Fruit fly (Drosophila melanogaster) whole organism, embryonic: ENCODE data around the gene CG5355.

ENCODE experiments used
- Aef1 ChIP-seq: fragments of 200-800 bp; sonication (Bioruptor generic); IDR thresholded peaks from 3 replicates; pipeline ENCODE4 v1.3.6; 2022; ENCODE audit warnings: missing biosample characterization, missing genetic modification characterization
- BEAF-32 ChIP-seq: fragments of 200-800 bp; sonication (Bioruptor generic); optimal IDR thresholded peaks from 3 replicates; lab custom pipeline; 2017; ENCODE audit warnings: missing biosample characterization, missing genetic modification characterization, mild to moderate bottlenecking, moderate library complexity, missing genetic modification reagents
- Bgb ChIP-seq: fragments of 200-800 bp; sonication (Bioruptor generic); IDR thresholded peaks from 2 replicates; pipeline ENCODE4 v1.3.6; 2022; ENCODE audit warnings: missing biosample characterization, missing genetic modification characterization; ENCODE audit not compliant: partially characterized antibody
- CG1024 ChIP-seq: fragments of 200-800 bp; sonication (Bioruptor generic); IDR thresholded peaks from 2 replicates; pipeline ENCODE4 v1.3.6; 2022; ENCODE audit warnings: missing biosample characterization, missing genetic modification characterization
- CG11695 ChIP-seq: fragments of 200-800 bp; sonication (Bioruptor generic); IDR thresholded peaks from 3 replicates; pipeline ENCODE4 v1.3.6; 2022; ENCODE audit warnings: missing biosample characterization, missing genetic modification characterization
- CG12659 ChIP-seq: fragments of 200-800 bp; sonication (Bioruptor generic); optimal IDR thresholded peaks from 3 replicates; lab custom pipeline; 2017; ENCODE audit warnings: mild to moderate bottlenecking, missing biosample characterization, missing genetic modification reagents, missing genetic modification characterization
- CG14710 ChIP-seq: fragments of 200-800 bp; sonication (Bioruptor generic); optimal IDR thresholded peaks from 3 replicates; lab custom pipeline; 2019; ENCODE audit warnings: missing biosample characterization, mild to moderate bottlenecking, missing genetic modification characterization, moderate library complexity
- CG14860 ChIP-seq: fragments of 200-800 bp; sonication (Bioruptor generic); IDR thresholded peaks from 3 replicates; pipeline ENCODE4 v1.3.6; 2022; ENCODE audit warnings: missing biosample characterization, missing genetic modification characterization; ENCODE audit not compliant: partially characterized antibody
- CG17802 ChIP-seq: fragments of 200-800 bp; sonication (Bioruptor generic); optimal IDR thresholded peaks from 2 replicates; lab custom pipeline; 2018; ENCODE audit warnings: missing biosample characterization, mild to moderate bottlenecking, missing genetic modification characterization, moderate library complexity
- CG17912 ChIP-seq: fragments of 200-800 bp; sonication (Bioruptor generic); optimal IDR thresholded peaks from 2 replicates; lab custom pipeline; 2018; ENCODE audit warnings: missing biosample characterization, mild to moderate bottlenecking, missing genetic modification characterization
- CG34224 ChIP-seq: fragments of 200-800 bp; sonication (Bioruptor generic); IDR thresholded peaks from 3 replicates; pipeline ENCODE4 v1.3.6; 2022; ENCODE audit warnings: missing biosample characterization, missing genetic modification characterization; ENCODE audit not compliant: partially characterized antibody
- CG4617 ChIP-seq: fragments of 200-800 bp; sonication (Bioruptor generic); optimal IDR thresholded peaks from 3 replicates; lab custom pipeline; 2016; ENCODE audit warnings: missing biosample characterization, missing genetic modification characterization, borderline replicate concordance
- CG6791 ChIP-seq: fragments of 200-800 bp; sonication (Bioruptor generic); IDR thresholded peaks from 3 replicates; pipeline ENCODE4 v1.3.6; 2022; ENCODE audit warnings: missing biosample characterization, missing genetic modification characterization; ENCODE audit not compliant: partially characterized antibody
- CG7963 ChIP-seq: fragments of 200-800 bp; sonication (Bioruptor generic); IDR thresholded peaks from 3 replicates; pipeline ENCODE4 v1.3.6; 2022; ENCODE audit warnings: missing biosample characterization, missing genetic modification characterization; ENCODE audit not compliant: partially characterized antibody
- Dll ChIP-seq: fragments of 200-800 bp; sonication (Bioruptor generic); IDR thresholded peaks from 4 replicates; pipeline ENCODE4 v1.3.6; 2022; ENCODE audit warnings: missing biosample characterization, missing genetic modification characterization; ENCODE audit not compliant: partially characterized antibody
- Doc3 ChIP-seq: fragments of 200-800 bp; sonication (Bioruptor generic); IDR thresholded peaks from 3 replicates; pipeline ENCODE4 v1.3.6; 2022; ENCODE audit warnings: missing biosample characterization, missing genetic modification characterization; ENCODE audit not compliant: partially characterized antibody
- Dp ChIP-seq: fragments of 200-800 bp; sonication (Bioruptor generic); optimal IDR thresholded peaks from 2 replicates; lab custom pipeline; 2018; ENCODE audit warnings: missing biosample characterization, mild to moderate bottlenecking, missing genetic modification characterization, moderate library complexity
- Dref ChIP-seq: fragments of 200-800 bp; sonication (Bioruptor generic); IDR thresholded peaks from 2 replicates; pipeline ENCODE4 v1.3.6; 2022; ENCODE audit warnings: missing biosample characterization, missing genetic modification characterization
- Drgx ChIP-seq: fragments of 200-800 bp; sonication (Bioruptor generic); IDR thresholded peaks from 2 replicates; pipeline ENCODE4 v1.3.6; 2022; ENCODE audit warnings: missing biosample characterization, missing genetic modification characterization
- ERR ChIP-seq: fragments of 200-800 bp; sonication (Bioruptor generic); optimal IDR thresholded peaks from 2 replicates; lab custom pipeline; 2016; ENCODE audit warnings: missing biosample characterization, missing genetic modification characterization
- HLH4C ChIP-seq: fragments of 200-800 bp; sonication (Bioruptor generic); IDR thresholded peaks from 3 replicates; pipeline ENCODE4 v1.3.6; 2022; ENCODE audit warnings: missing biosample characterization, missing genetic modification characterization; ENCODE audit not compliant: partially characterized antibody
- Hey ChIP-seq: fragments of 200-800 bp; sonication (Bioruptor generic); optimal IDR thresholded peaks from 3 replicates; lab custom pipeline; 2018; ENCODE audit warnings: missing biosample characterization, mild to moderate bottlenecking, missing genetic modification characterization
- HmgZ ChIP-seq: fragments of 200-800 bp; sonication (Bioruptor generic); optimal IDR thresholded peaks from 2 replicates; lab custom pipeline; 2018; ENCODE audit warnings: missing biosample characterization, mild to moderate bottlenecking, missing genetic modification characterization
- Hr3 ChIP-seq: fragments of 200-800 bp; sonication (Bioruptor generic); optimal IDR thresholded peaks from 3 replicates; lab custom pipeline; 2016; ENCODE audit warnings: missing biosample characterization, missing genetic modification characterization
- Hr78 ChIP-seq, 2 experiments: fragments of 200-800 bp in 1 of 2; fragments of >200 bp in 1 of 2; sonication (Bioruptor generic) in 1 of 2; optimal IDR thresholded peaks; 2 replicates each; lab custom pipeline; 2017 to 2019; ENCODE audit warnings: missing biosample characterization in 2 of 2, missing genetic modification characterization in 2 of 2, mild to moderate bottlenecking in 1 of 2, moderate library complexity in 1 of 2
- MBD-R2 ChIP-seq: fragments of 200-800 bp; sonication (Bioruptor generic); IDR thresholded peaks from 2 replicates; pipeline ENCODE4 v1.3.6; 2022; ENCODE audit warnings: missing biosample characterization, missing genetic modification characterization
- MESR4 ChIP-seq: fragments of 200-800 bp; sonication (Bioruptor generic); optimal IDR thresholded peaks from 2 replicates; lab custom pipeline; 2018; ENCODE audit warnings: missing biosample characterization, mild to moderate bottlenecking, missing genetic modification characterization, moderate library complexity
- Myb ChIP-seq: fragments of 200-800 bp; sonication (Bioruptor generic); optimal IDR thresholded peaks from 2 replicates; lab custom pipeline; 2016; ENCODE audit warnings: missing biosample characterization, missing genetic modification characterization
- Opbp ChIP-seq: fragments of 200-800 bp; sonication (Bioruptor generic); IDR thresholded peaks from 3 replicates; pipeline ENCODE4 v1.3.6; 2022; ENCODE audit warnings: missing biosample characterization, missing genetic modification characterization; ENCODE audit not compliant: partially characterized antibody
- Sin3A ChIP-seq: fragments of >200 bp; optimal IDR thresholded peaks from 2 replicates; lab custom pipeline; 2018
- amos ChIP-seq: fragments of 200-800 bp; sonication (Bioruptor generic); IDR thresholded peaks from 2 replicates; pipeline ENCODE4 v1.3.6; 2022; ENCODE audit warnings: missing biosample characterization, missing genetic modification characterization; ENCODE audit not compliant: partially characterized antibody
- ato ChIP-seq: fragments of 200-800 bp; sonication (Bioruptor generic); IDR thresholded peaks from 2 replicates; pipeline ENCODE4 v1.3.6; 2022; ENCODE audit warnings: missing biosample characterization, missing genetic modification characterization; ENCODE audit not compliant: partially characterized antibody
- bbx ChIP-seq: fragments of 200-800 bp; sonication (Bioruptor generic); IDR thresholded peaks from 2 replicates; pipeline ENCODE4 v1.3.6; 2022; ENCODE audit warnings: missing biosample characterization, missing genetic modification characterization; ENCODE audit not compliant: partially characterized antibody
- chinmo ChIP-seq: fragments of 200-800 bp; sonication (Bioruptor generic); IDR thresholded peaks from 4 replicates; pipeline ENCODE4 v1.3.6; 2022; ENCODE audit warnings: missing biosample characterization, missing genetic modification characterization; ENCODE audit not compliant: partially characterized antibody
- croc ChIP-seq: fragments of 200-800 bp; sonication (Bioruptor generic); conservative IDR thresholded peaks from 3 replicates; pipeline ENCODE4 v1.3.6; 2022; ENCODE audit warnings: missing biosample characterization, missing genetic modification characterization
- inv ChIP-seq: fragments of 200-800 bp; sonication (Bioruptor generic); IDR thresholded peaks from 2 replicates; pipeline ENCODE4 v1.3.6; 2022; ENCODE audit warnings: missing biosample characterization, missing genetic modification characterization; ENCODE audit not compliant: partially characterized antibody
- jing ChIP-seq: fragments of 200-800 bp; sonication (Bioruptor generic); optimal IDR thresholded peaks from 2 replicates; lab custom pipeline; 2018; ENCODE audit warnings: missing biosample characterization, mild to moderate bottlenecking, missing genetic modification characterization
- knrl ChIP-seq: fragments of 200-800 bp; sonication (Bioruptor generic); IDR thresholded peaks from 3 replicates; pipeline ENCODE4 v1.3.6; 2022; ENCODE audit warnings: missing biosample characterization, missing genetic modification characterization; ENCODE audit not compliant: partially characterized antibody
- nmo ChIP-seq: fragments of 200-800 bp; sonication (Bioruptor generic); optimal IDR thresholded peaks from 2 replicates; lab custom pipeline; 2018; ENCODE audit warnings: missing biosample characterization, mild to moderate bottlenecking, missing genetic modification characterization, moderate library complexity
- psq ChIP-seq: fragments of 200-800 bp; sonication (Bioruptor generic); optimal IDR thresholded peaks from 2 replicates; lab custom pipeline; 2017; ENCODE audit warnings: missing biosample characterization, missing genetic modification characterization
- pzg ChIP-seq: fragments of 200-800 bp; sonication (Bioruptor generic); optimal IDR thresholded peaks from 3 replicates; lab custom pipeline; 2018; ENCODE audit warnings: missing biosample characterization, mild to moderate bottlenecking, missing genetic modification characterization, moderate library complexity
- row ChIP-seq: fragments of 200-800 bp; sonication (Bioruptor generic); IDR thresholded peaks from 3 replicates; pipeline ENCODE4 v1.3.6; 2022; ENCODE audit warnings: missing biosample characterization, missing genetic modification characterization
- sens ChIP-seq: fragments of 200-800 bp; sonication (Bioruptor generic); peaks from one replicate; lab custom pipeline; 2016; ENCODE audit warnings: missing biosample characterization, missing genetic modification characterization
- slbo ChIP-seq: fragments of 200-800 bp; sonication (Bioruptor generic); IDR thresholded peaks from 2 replicates; pipeline ENCODE4 v1.3.6; 2022; ENCODE audit warnings: missing biosample characterization, missing genetic modification characterization
- sna ChIP-seq: fragments of 200-800 bp; sonication (Bioruptor generic); IDR thresholded peaks from 2 replicates; pipeline ENCODE4 v1.3.6; 2022; ENCODE audit warnings: missing biosample characterization, missing genetic modification characterization; ENCODE audit not compliant: partially characterized antibody
- ssp ChIP-seq: fragments of 200-800 bp; sonication (Bioruptor generic); IDR thresholded peaks from 2 replicates; pipeline ENCODE4 v1.3.6; 2022; ENCODE audit warnings: missing biosample characterization, missing genetic modification characterization
- stwl ChIP-seq: fragments of 200-800 bp; sonication (Bioruptor generic); optimal IDR thresholded peaks from 3 replicates; lab custom pipeline; 2018; ENCODE audit warnings: missing biosample characterization, mild to moderate bottlenecking, missing genetic modification characterization, moderate library complexity
- tna ChIP-seq: fragments of 200-800 bp; sonication (Bioruptor generic); IDR thresholded peaks from 2 replicates; pipeline ENCODE4 v1.3.6; 2022; ENCODE audit warnings: missing biosample characterization, missing genetic modification characterization; ENCODE audit not compliant: partially characterized antibody

CG5355 gene

DNA sequence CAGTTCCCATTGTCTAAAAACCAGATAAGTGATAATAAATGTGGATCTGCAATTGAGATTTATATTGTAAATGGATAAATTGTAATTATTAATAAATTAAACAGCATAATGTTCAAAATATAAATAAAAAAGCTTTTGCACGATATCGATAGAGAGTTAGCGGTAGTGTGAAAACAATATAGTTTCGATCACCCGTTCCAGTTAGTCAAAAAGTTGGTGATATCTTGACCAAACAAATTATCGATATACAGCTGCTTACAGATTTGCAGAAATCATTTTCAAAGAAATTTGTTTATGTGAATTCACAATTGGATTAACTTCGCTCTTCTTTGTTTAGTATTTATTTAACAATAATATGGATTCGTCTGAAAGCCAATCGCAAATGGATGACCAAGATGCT is 25.9 kb upstream of the CG5355 start, which contains the start of gene Nse4:
Gene Nse4 (plus strand): TSS at position 267 of the 400 bp plus-strand sequence.
- no peak for TF ChIP-seq ERR (GFP tag; lab: Kevin White, UChicago)
- TF ChIP-seq croc (GFP tag; lab: Robert Waterston, UW), result no peak
- peak; percentile 90 for TF ChIP-seq CG7963 (GFP tag; lab: Robert Waterston, UW)
- peak; percentile 93 for TF ChIP-seq tna (GFP tag; lab: Robert Waterston, UW)
- TF ChIP-seq Dref (GFP tag; lab: Robert Waterston, UW), result peak; percentile 93
- peak; percentile 40; the same call in 1 of the 3 replicates for TF ChIP-seq row (GFP tag; lab: Robert Waterston, UW)
- no peak for TF ChIP-seq jing (GFP tag; lab: Kevin White, UChicago)
- peak; percentile 4 for TF ChIP-seq Myb
- peak; percentile 65 for TF ChIP-seq CG12659 (GFP tag; lab: Kevin White, UChicago)
- peak; percentile 85; the same call in 2 of the 4 replicates for TF ChIP-seq chinmo (GFP tag; lab: Robert Waterston, UW)
- peak; percentile 41 for TF ChIP-seq CG4617 (GFP tag; lab: Kevin White, UChicago)
- TF ChIP-seq Aef1, result no peak
- TF ChIP-seq ssp (GFP tag; lab: Robert Waterston, UW), result peak; percentile 95
- peak; percentile 79 for TF ChIP-seq stwl (tag; lab: Kevin White, UChicago)
- no peak for TF ChIP-seq psq (GFP tag; lab: Kevin White, UChicago)
- peak; percentile 16 for TF ChIP-seq MESR4
- peak; percentile 84; the same call in 1 of the 2 replicates for TF ChIP-seq amos (GFP tag; lab: Robert Waterston, UW)
- peak; percentile 73 for TF ChIP-seq inv (GFP tag; lab: Robert Waterston, UW)
- TF ChIP-seq slbo, result no peak
- peak; percentile 65 for TF ChIP-seq BEAF-32
- peak; percentile 75 for TF ChIP-seq sens (GFP tag; lab: Kevin White, UChicago)
- TF ChIP-seq Bgb (GFP tag; lab: Robert Waterston, UW), result peak; percentile 91
- peak; percentile 93 for TF ChIP-seq CG14860
- TF ChIP-seq Sin3A (lab: Kevin White, UChicago), result no peak
- TF ChIP-seq knrl (GFP tag; lab: Robert Waterston, UW), result peak; percentile 71
- peak; percentile 15 for TF ChIP-seq nmo
- no peak for TF ChIP-seq CG17912
- TF ChIP-seq Dll, result peak; percentile 77
- TF ChIP-seq Drgx, result no peak
- peak; percentile 90 for TF ChIP-seq CG6791
- TF ChIP-seq ato (GFP tag; lab: Robert Waterston, UW), result peak; percentile 95
- peak; percentile 75 for TF ChIP-seq Dp (GFP tag; lab: Kevin White, UChicago)
- TF ChIP-seq bbx, result peak; percentile 89
- no peak for TF ChIP-seq Hr3
- peak; percentile 34 for TF ChIP-seq CG14710
- peak; percentile 83 for TF ChIP-seq sna (GFP tag; lab: Robert Waterston, UW)
- TF ChIP-seq Doc3 (GFP tag; lab: Robert Waterston, UW), result peak; percentile 46; the same call in 2 of the 3 replicates
- TF ChIP-seq CG11695, result no peak
- no peak for TF ChIP-seq Hr78 (GFP tag; optimal IDR thresholded peaks at IDR 0.05; lab: Kevin White, UChicago)
- peak; percentile 77; the same call in 2 of the 3 replicates for TF ChIP-seq Opbp (GFP tag; lab: Robert Waterston, UW)
- peak; percentile 69 for TF ChIP-seq MBD-R2 (GFP tag; lab: Robert Waterston, UW)
- peak; percentile 86 for TF ChIP-seq CG1024 (GFP tag; lab: Robert Waterston, UW)
- TF ChIP-seq CG34224 (GFP tag; lab: Robert Waterston, UW), result peak; percentile 93
- TF ChIP-seq HLH4C (GFP tag; lab: Robert Waterston, UW), result peak; percentile 94
- peak; percentile 61 for TF ChIP-seq pzg (GFP tag; lab: Kevin White, UChicago)
- no peak for TF ChIP-seq Hey
- TF ChIP-seq CG17802 (tag; lab: Kevin White, UChicago), result peak; percentile 41
- peak; percentile 5 for TF ChIP-seq HmgZ (tag; lab: Kevin White, UChicago)
